Worm (Caenorhabditis elegans) whole organism, young adult: ENCODE results near the gene cah-3.

Experiments
- F57C9.4 ChIP-seq: sonication (generic microtip); optimal IDR thresholded peaks from 2 replicates; lab custom pipeline; 2017; ENCODE audit warnings: mild to moderate bottlenecking, missing genetic modification characterization, missing compliant biosample characterization
- Y95B8A.8 ChIP-seq: fragments of 200-800 bp; sonication (Bioruptor generic); IDR thresholded peaks from 2 replicates; pipeline ENCODE4 v1.3.6; 2022; ENCODE audit warnings: missing genetic modification reagents, missing genetic modification characterization, missing compliant biosample characterization
- aptf-3 ChIP-seq: fragments of 200-800 bp; sonication (Bioruptor generic); IDR thresholded peaks from 2 replicates; pipeline ENCODE4 v1.3.6; 2022; ENCODE audit warnings: missing genetic modification characterization, missing compliant biosample characterization
- hlh-26 ChIP-seq: fragments of 200-800 bp; sonication (Bioruptor generic); conservative IDR thresholded peaks from 2 replicates; pipeline ENCODE4 v1.3.6; 2022; ENCODE audit warnings: missing genetic modification reagents, missing genetic modification characterization, missing compliant biosample characterization
- hmg-1.2 ChIP-seq: fragments of 200-800 bp; sonication (Bioruptor generic); IDR thresholded peaks from 2 replicates; pipeline ENCODE4 v1.3.6; 2022; ENCODE audit warnings: missing genetic modification reagents, missing genetic modification characterization, missing compliant biosample characterization
- pha-4 ChIP-seq: fragments of 150-350 bp; sonication (generic microtip); optimal IDR thresholded peaks from 2 replicates; lab custom pipeline; 2014; ENCODE audit warnings: missing biosample characterization, missing genetic modification reagents, missing genetic modification characterization
- rec-8 ChIP-seq, 2 experiments: sonication (generic microtip); optimal IDR thresholded peaks; 2 replicates each; lab custom pipeline; 2016; ENCODE audit warnings: mild to moderate bottlenecking in 2 of 2, missing genetic modification characterization in 2 of 2, missing genetic modification reagents in 2 of 2, missing genotype in 2 of 2, missing biosample characterization in 1 of 2, missing compliant biosample characterization in 1 of 2, moderate library complexity in 1 of 2
- snpc-3.4 ChIP-seq: sonication (generic microtip); optimal IDR thresholded peaks from 2 replicates; lab custom pipeline; 2017; ENCODE audit warnings: missing genetic modification characterization, mild to moderate bottlenecking, missing compliant biosample characterization, antibody characterized with exemption, moderate library complexity, missing genotype, missing genetic modification reagents

DNA sequence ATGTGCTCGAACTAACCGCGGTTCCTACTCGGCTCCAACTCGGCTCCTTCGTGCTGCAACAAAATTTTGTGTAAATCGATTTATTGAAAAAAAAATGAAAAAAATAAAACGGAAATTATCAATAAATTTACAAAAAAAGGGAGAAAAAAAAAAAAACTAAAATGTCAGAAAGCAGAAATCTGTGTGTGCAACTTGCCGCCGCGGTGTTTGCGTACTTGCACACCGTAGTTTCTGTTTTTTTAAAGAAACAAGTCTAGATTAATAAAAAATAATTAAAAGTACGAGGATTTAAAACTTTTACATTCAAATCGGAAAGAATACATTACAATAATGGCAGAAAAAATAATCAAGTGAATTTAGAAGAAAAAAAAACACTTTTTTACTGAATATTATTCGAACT lies 34.4 kb downstream of the cah-3 start:
- TF ChIP-seq hmg-1.2 (GFP tag; lab: Robert Waterston, UW) (no peak), hlh-26 (no peak), F57C9.4 (no peak), snpc-3.4 (tag; lab: Kevin White, UChicago) (no peak), aptf-3 (GFP tag; lab: Robert Waterston, UW) (no peak), pha-4 (tag; lab: Kevin White, UChicago) (no peak), rec-8 (tag; optimal IDR thresholded peaks at IDR 0.05; lab: Kevin White, UChicago) (no peak), Y95B8A.8 (GFP tag; lab: Robert Waterston, UW) (no peak)
